Worm (Caenorhabditis elegans) whole organism, L4 larva: ENCODE results near the gene C42C1.19.

ENCODE experiments used
- ZK546.5 ChIP-seq, 2 experiments: sonication (generic microtip); optimal IDR thresholded peaks; 2 replicates each; lab custom pipeline; 2017; ENCODE audit warnings: missing biosample characterization in 2 of 2, missing genetic modification characterization in 2 of 2
- ceh-82 ChIP-seq: sonication (generic microtip); optimal IDR thresholded peaks from 2 replicates; lab custom pipeline; 2017; ENCODE audit warnings: missing biosample characterization, missing genetic modification characterization
- ctbp-1 ChIP-seq: fragments of 200-800 bp; sonication (Bioruptor generic); IDR thresholded peaks from 2 replicates; pipeline ENCODE4 v1.3.6; 2022; ENCODE audit warnings: missing genetic modification reagents, missing genetic modification characterization, missing compliant biosample characterization
- egl-27 ChIP-seq: sonication (generic microtip); optimal IDR thresholded peaks from 3 replicates; lab custom pipeline; 2017; ENCODE audit warnings: missing biosample characterization, missing genetic modification reagents, missing genetic modification characterization
- fos-1 ChIP-seq: fragments of 150-350 bp; optimal IDR thresholded peaks from 2 replicates; lab custom pipeline; 2014; ENCODE audit warnings: missing biosample characterization, missing genetic modification characterization
- lin-15B ChIP-seq: fragments of 150-350 bp; sonication (generic microtip); optimal IDR thresholded peaks from 3 replicates; lab custom pipeline; 2014; ENCODE audit warnings: missing biosample characterization, missing genetic modification characterization
- mdl-1 ChIP-seq, 2 experiments: fragments of 150-350 bp in 1 of 2; sonication (generic microtip) in 1 of 2; optimal IDR thresholded peaks; 2 replicates each; lab custom pipeline; 2014 to 2017; ENCODE audit warnings: missing biosample characterization in 2 of 2, missing genetic modification characterization in 2 of 2
- mep-1 ChIP-seq: fragments of 150-350 bp; sonication (generic microtip); optimal IDR thresholded peaks from 3 replicates; lab custom pipeline; 2014; ENCODE audit warnings: missing biosample characterization, missing genetic modification characterization
- nhr-237 ChIP-seq: sonication (generic microtip); optimal IDR thresholded peaks from 2 replicates; lab custom pipeline; 2017; ENCODE audit warnings: missing biosample characterization, missing genetic modification characterization
- nhr-28 ChIP-seq: fragments of 150-350 bp; optimal IDR thresholded peaks from 2 replicates; lab custom pipeline; 2014; ENCODE audit warnings: missing biosample characterization, missing genetic modification characterization
- pha-4 ChIP-seq, 2 experiments: fragments of 150-350 bp in 1 of 2; fragments of 200-800 bp in 1 of 2; sonication (Bioruptor generic) in 1 of 2; IDR thresholded peaks in 1 of 2; optimal IDR thresholded peaks in 1 of 2; 2 replicates each; pipeline versions ENCODE4 v1.3.6 to Lab custom; 2014 to 2022; ENCODE audit warnings: missing genetic modification characterization in 2 of 2, missing genetic modification reagents in 2 of 2, missing biosample characterization in 1 of 2, missing compliant biosample characterization in 1 of 2
- zag-1 ChIP-seq: fragments of 150-350 bp; optimal IDR thresholded peaks from 2 replicates; lab custom pipeline; 2014; ENCODE audit warnings: missing biosample characterization, missing genetic modification characterization

ce11 chrIV:12307720-12308119 is 25.2 kb downstream of the C42C1.19 start, which contains the start of gene oac-57:
- TF ChIP-seq mep-1 (tag; lab: Kevin White, UChicago) = no peak
- TF ChIP-seq ZK546.5 (tag; optimal IDR thresholded peaks at IDR 0.05; lab: Kevin White, UChicago) = no peak
- TF ChIP-seq egl-27 (tag; lab: Kevin White, UChicago) = no peak
- TF ChIP-seq ctbp-1 (GFP tag; lab: Robert Waterston, UW) = no peak
- TF ChIP-seq nhr-28 (tag; lab: Kevin White, UChicago) = no peak
- no peak for TF ChIP-seq lin-15B (tag; lab: Kevin White, UChicago)
- TF ChIP-seq ceh-82 = no peak
- TF ChIP-seq nhr-237 (tag; lab: Kevin White, UChicago) = no peak
- no peak for TF ChIP-seq mdl-1 (tag; optimal IDR thresholded peaks at IDR 0.05; lab: Kevin White, UChicago)
- TF ChIP-seq fos-1 (tag; lab: Kevin White, UChicago) = no peak
- TF ChIP-seq zag-1 (tag; lab: Kevin White, UChicago) = no peak
- no peak for TF ChIP-seq pha-4 (GFP tag; IDR thresholded peaks at IDR 0.05; lab: Robert Waterston, UW)
- TF ChIP-seq pha-4 (tag; optimal IDR thresholded peaks at IDR 0.05; lab: Kevin White, UChicago) = no peak
